Worm (Caenorhabditis elegans): Measurements from ENCODE around the gene lit-1.
"Not testable (repeated sequence)": the region's sequence is repeated elsewhere in the genome, so short reads cannot be mapped to it uniquely, and the experiment has no call there.

lit-1 gene

ce11 chrIII:13751144-13751543, 49.4 kb downstream of the lit-1 start, which contains the start of gene mlc-7:
TSS of gene mlc-7 (plus strand) at chrIII:13751444.
- not testable (repeated sequence) for TF ChIP-seq mdl-1 (tag; optimal IDR thresholded peaks at IDR 0.05); grh-1 (GFP tag; IDR thresholded peaks at IDR 0.05); zag-1 (tag; optimal IDR thresholded peaks at IDR 0.05)

DNA sequence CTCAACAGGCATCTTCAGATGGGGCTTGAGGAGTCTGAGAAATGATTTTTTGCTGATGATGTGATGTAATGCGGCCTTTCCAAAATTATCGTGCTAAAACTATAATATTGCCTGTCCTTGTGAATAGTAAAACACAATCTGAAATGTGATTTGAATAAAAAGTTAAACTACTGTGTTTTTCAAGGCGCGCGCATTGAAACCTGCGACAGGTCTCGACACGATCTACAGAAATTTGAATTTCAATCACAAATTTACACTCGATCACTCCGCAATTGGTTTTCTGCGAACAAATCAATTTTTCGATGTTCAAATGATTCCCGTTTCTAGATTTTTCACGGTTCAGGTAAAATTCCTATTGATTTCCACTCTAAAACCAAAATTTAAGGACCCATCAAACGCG, 53.9 kb downstream of the lit-1 start, which contains the start of gene toca-2:
toca-2 (plus strand) TSS at position 208 of the 400 bp plus-strand sequence.
- no peak for TF ChIP-seq elt-2 (tag; optimal IDR thresholded peaks at IDR 0.05)
- TF ChIP-seq nhr-237 (tag; optimal IDR thresholded peaks at IDR 0.05), result no peak

DNA sequence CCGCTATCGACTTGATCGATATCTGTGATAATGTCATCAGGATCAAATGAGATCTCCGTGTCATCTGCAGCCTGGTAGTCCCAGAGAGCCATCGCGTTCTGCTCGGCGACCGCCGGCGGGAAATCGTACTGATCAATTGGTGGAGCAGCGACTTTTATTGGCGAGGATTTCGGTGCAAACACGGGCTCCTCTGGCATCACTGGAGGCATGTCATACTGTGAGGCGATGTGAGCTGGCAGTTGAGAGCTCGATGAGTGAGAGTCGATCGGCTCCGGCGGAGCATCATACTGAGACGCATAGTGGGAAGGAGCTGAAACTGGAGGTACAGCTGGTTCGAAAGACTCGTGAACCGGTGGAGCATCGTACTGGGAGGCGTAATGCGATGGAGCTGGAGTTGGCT, 57.9 kb downstream of the lit-1 start:
- TF ChIP-seq xbp-1 (tag; optimal IDR thresholded peaks at IDR 0.05) (no peak), tlp-1 (tag; optimal IDR thresholded peaks at IDR 0.05) (no peak), ama-1 (optimal IDR thresholded peaks at IDR 0.05) (no peak), unc-98 (GFP tag; IDR thresholded peaks at IDR 0.05) (no peak), snu-23 (GFP tag; optimal IDR thresholded peaks at IDR 0.05) (no peak), ets-5 (GFP tag; IDR thresholded peaks at IDR 0.05) (no peak), skn-1 (tag; optimal IDR thresholded peaks at IDR 0.05) (no peak), nhr-77 (tag; optimal IDR thresholded peaks at IDR 0.05) (no peak), efl-1 (optimal IDR thresholded peaks at IDR 0.05) (no peak), efl-1 (GFP tag; optimal IDR thresholded peaks at IDR 0.05 in 1 of 2) (no peak), fkh-8 (tag; optimal IDR thresholded peaks at IDR 0.05) (no peak), C04F5.9 (tag; optimal IDR thresholded peaks at IDR 0.05) (no peak), lin-14 (GFP tag; optimal IDR thresholded peaks at IDR 0.05) (no peak), isw-1 (GFP tag; IDR thresholded peaks at IDR 0.05) (no peak), unc-30 (tag; optimal IDR thresholded peaks at IDR 0.05) (no peak)

ce11 chrIII:13761022-13761421, 59.2 kb downstream of the lit-1 start:
- TF ChIP-seq ceh-8 (GFP tag; optimal IDR thresholded peaks at IDR 0.05) (no peak), sptf-1 (tag; optimal IDR thresholded peaks at IDR 0.05) (no peak)

- TF ChIP-seq ceh-82 (tag; optimal IDR thresholded peaks at IDR 0.05), result no peak
- TF ChIP-seq mep-1 (tag; optimal IDR thresholded peaks at IDR 0.05), result no peak
- no peak for TF ChIP-seq lin-35 (GFP tag; optimal IDR thresholded peaks at IDR 0.05)
- no peak for TF ChIP-seq nhr-19 (GFP tag; conservative IDR thresholded peaks at IDR 0.05)
- no peak for TF ChIP-seq hlh-17 (GFP tag; optimal IDR thresholded peaks at IDR 0.05; ENCODE audit: borderline replicate concordance)
- no peak for TF ChIP-seq ztf-4 (tag; optimal IDR thresholded peaks at IDR 0.05)
- peak; percentile 38 for TF ChIP-seq elt-2 (tag; optimal IDR thresholded peaks at IDR 0.05)
- TF ChIP-seq ama-1 (optimal IDR thresholded peaks at IDR 0.05), result no peak
- TF ChIP-seq rnt-1 (tag; optimal IDR thresholded peaks at IDR 0.05), result no peak
- no peak for TF ChIP-seq fkh-8 (tag; optimal IDR thresholded peaks at IDR 0.05)
- no peak for TF ChIP-seq nhr-90 (tag; optimal IDR thresholded peaks at IDR 0.05; ENCODE audit: poor library complexity)
- no peak for TF ChIP-seq unc-130 (tag; optimal IDR thresholded peaks at IDR 0.05)
- TF ChIP-seq ces-1 (GFP tag; optimal IDR thresholded peaks at IDR 0.05), result no peak
- TF ChIP-seq efl-1 (optimal IDR thresholded peaks at IDR 0.05), result no peak
- TF ChIP-seq efl-1 (GFP tag; optimal IDR thresholded peaks at IDR 0.05 in 1 of 2), result peak in 1 of 2 experiments; percentile 9
- no peak for TF ChIP-seq sox-4 (tag; optimal IDR thresholded peaks at IDR 0.05)
- TF ChIP-seq fos-1 (tag; optimal IDR thresholded peaks at IDR 0.05), result no peak
- TF ChIP-seq tbx-2 (tag; optimal IDR thresholded peaks at IDR 0.05), result no peak
- TF ChIP-seq blmp-1 (tag; optimal IDR thresholded peaks at IDR 0.05), result no peak
- TF ChIP-seq nhr-20 (tag; optimal IDR thresholded peaks at IDR 0.05), result no peak
- TF ChIP-seq nhr-85 (tag), result peak; percentile 20
- no peak for TF ChIP-seq tlp-1 (tag; optimal IDR thresholded peaks at IDR 0.05)
Observed at ce11 chrIII:13762046-13762445, 60.3 kb downstream of the lit-1 start, which contains the start of gene dbn-1. TSS of gene dbn-1 (minus strand) at chrIII:13762069.

Measured in whole organism, L1 larva.